Worm (Caenorhabditis elegans) whole organism, L4/young adult: ENCODE data around the gene F25B5.3.

Source experiments
- W03F9.2 ChIP-seq: fragments of 150-350 bp; optimal IDR thresholded peaks from 2 replicates; lab custom pipeline; 2014; ENCODE audit warnings: missing biosample characterization, missing genetic modification characterization
- him-1 ChIP-seq: sonication (generic microtip); optimal IDR thresholded peaks from 2 replicates; lab custom pipeline; 2016; ENCODE audit warnings: missing genotype, missing genetic modification reagents, missing genetic modification characterization, missing compliant biosample characterization

DNA sequence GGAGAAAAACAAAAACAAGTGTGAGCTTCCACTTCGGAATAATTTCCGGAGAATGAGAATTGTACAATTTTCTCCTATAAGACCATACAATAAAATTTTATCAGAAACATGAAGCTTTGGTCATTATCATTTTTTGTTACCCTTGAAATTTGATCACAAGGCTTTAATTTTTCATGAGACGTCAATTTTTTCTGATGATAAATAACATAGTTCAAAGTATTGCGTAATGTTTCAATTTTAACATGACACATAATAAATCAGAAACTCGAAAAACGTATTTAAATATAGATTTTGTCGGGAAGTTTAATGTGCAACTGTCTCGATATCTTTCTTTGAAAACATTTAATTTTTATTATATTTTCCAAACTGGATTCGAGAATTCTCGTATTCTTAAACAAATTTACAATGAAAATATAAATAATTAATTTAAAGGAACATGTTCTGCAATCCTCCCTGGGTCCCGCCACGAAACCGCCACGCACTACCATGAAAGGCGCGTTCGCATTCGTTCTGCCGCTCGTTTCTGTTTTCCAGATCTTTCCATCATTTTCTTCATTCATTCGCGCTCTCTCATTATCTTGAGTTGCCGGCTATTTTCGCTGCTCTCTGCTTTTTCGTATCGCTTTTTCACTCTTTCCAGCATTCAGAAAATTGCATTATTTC is 9.8 kb upstream of the F25B5.3 start:
- TF ChIP-seq W03F9.2 (peak; percentile 11), him-1 (tag; lab: Kevin White, UChicago) (no peak)
